1 fruit fly cellular context compared by ENCODE assay signal in the genomic region with DNA sequence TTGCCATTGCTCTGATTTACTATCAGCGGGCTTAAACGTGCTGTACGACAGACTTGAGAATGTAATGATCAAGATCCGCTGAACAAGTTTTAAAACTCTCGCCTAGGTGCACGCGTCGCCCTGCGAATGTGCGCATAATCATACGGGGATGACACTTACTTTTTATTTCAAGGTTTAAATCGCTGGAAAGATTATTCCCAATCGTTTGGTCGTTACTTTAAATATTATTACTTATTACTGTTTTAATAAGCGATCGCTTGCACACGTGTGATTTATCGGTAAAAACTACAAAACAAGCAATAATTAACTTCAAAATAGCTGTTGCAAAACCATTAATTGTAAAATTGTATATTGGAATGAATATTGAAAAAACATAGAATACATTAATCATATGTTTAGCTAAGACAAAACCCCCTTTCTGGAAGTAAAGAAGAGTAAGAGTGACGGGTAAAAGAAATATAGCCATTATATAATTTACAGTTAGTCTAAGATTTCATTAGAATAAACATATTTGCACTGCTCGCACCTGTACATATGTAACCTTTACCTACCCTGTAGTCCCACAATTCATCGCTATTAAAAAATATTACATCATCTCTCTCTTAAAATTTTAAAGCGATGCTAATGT.
A peak's percentile ranks its signal among the peaks of the same experiment; 100 is the strongest.
TF ChIP-seq lines count a peak whose summit lies in the region.

DhpD (minus strand) TSS at position 102 of the 628 bp plus-strand sequence.

TF ChIP-seq in whole organism, embryonic, 481 proteins besides CTCF, POLR2A, EP300 and RAD21 (continued from another document and continues in another):
- TF ChIP-seq CG14965 (GFP tag; optimal IDR thresholded peaks at IDR 0.05; lab: Kevin White, UChicago; ENCODE audit: borderline replicate concordance) (no peak), abd-A (tag; optimal IDR thresholded peaks at IDR 0.05; lab: Kevin White, UChicago) (no peak), da (GFP tag; optimal IDR thresholded peaks at IDR 0.05; lab: Kevin White, UChicago) (no peak), D19A (tag; optimal IDR thresholded peaks at IDR 0.05; lab: Kevin White, UChicago) (peak; percentile 70), CG5245 (GFP tag; optimal IDR thresholded peaks at IDR 0.05; lab: Kevin White, UChicago) (peak; percentile 46), Sry-β (GFP tag; optimal IDR thresholded peaks at IDR 0.05; lab: Kevin White, UChicago) (no peak), Sin3A (optimal IDR thresholded peaks at IDR 0.05; lab: Kevin White, UChicago) (no peak), Atf3 (GFP tag; optimal IDR thresholded peaks at IDR 0.05; lab: Kevin White, UChicago) (no peak), pnt (GFP tag; optimal IDR thresholded peaks at IDR 0.05; lab: Kevin White, UChicago) (peak; percentile 14), onecut (GFP tag; IDR thresholded peaks at IDR 0.05; lab: Robert Waterston, UW) (peak; percentile 60), klu (GFP tag; IDR thresholded peaks at IDR 0.05; lab: Robert Waterston, UW) (peak; percentile 45), CG12659 (GFP tag; optimal IDR thresholded peaks at IDR 0.05; lab: Kevin White, UChicago) (peak; percentile 80), gem (tag; optimal IDR thresholded peaks at IDR 0.05; lab: Kevin White, UChicago) (no peak), Taf1 (GFP tag; IDR thresholded peaks at IDR 0.05; lab: Robert Waterston, UW) (0 out of 2 replicates have a peak, but pooled peaks have one; percentile 56), CG16813 (GFP tag; IDR thresholded peaks at IDR 0.05; lab: Robert Waterston, UW; ENCODE audit: partially characterized antibody) (peak; percentile 83), CG13894 (tag; optimal IDR thresholded peaks at IDR 0.05; lab: Kevin White, UChicago) (peak; percentile 78), Fer3 (tag; optimal IDR thresholded peaks at IDR 0.05; lab: Kevin White, UChicago) (peak; percentile 79), CG30431 (GFP tag; optimal IDR thresholded peaks at IDR 0.05; lab: Kevin White, UChicago) (peak; percentile 16), hth (optimal IDR thresholded peaks at IDR 0.05; lab: Kevin White, UChicago) (no peak), CG2875 (GFP tag; optimal IDR thresholded peaks at IDR 0.05; lab: Kevin White, UChicago) (no peak), C15 (GFP tag; IDR thresholded peaks at IDR 0.05; lab: Robert Waterston, UW) (0 out of 3 replicates have a peak, but pooled peaks have one; percentile 21), sqz (GFP tag; optimal IDR thresholded peaks at IDR 0.05; lab: Kevin White, UChicago) (no peak), CG34422 (GFP tag; IDR thresholded peaks at IDR 0.05; lab: Robert Waterston, UW) (peak; percentile 53; the same call in 1 of the 3 replicates), CG11456 (GFP tag; IDR thresholded peaks at IDR 0.05; lab: Robert Waterston, UW) (peak; percentile 82), jigr1 (GFP tag; IDR thresholded peaks at IDR 0.05; lab: Robert Waterston, UW) (0 out of 3 replicates have a peak, but pooled peaks have one; percentile 30), CG12236 (GFP tag; optimal IDR thresholded peaks at IDR 0.05; lab: Kevin White, UChicago) (no peak), CG17385 (GFP tag; optimal IDR thresholded peaks at IDR 0.05; lab: Kevin White, UChicago) (peak; percentile 71), CG16815 (GFP tag; optimal IDR thresholded peaks at IDR 0.05; lab: Kevin White, UChicago) (peak; percentile 41), CG1602 (GFP tag; optimal IDR thresholded peaks at IDR 0.05; lab: Kevin White, UChicago) (peak; percentile 53), schlank (tag; optimal IDR thresholded peaks at IDR 0.05; lab: Kevin White, UChicago) (peak; percentile 1), CG4617 (GFP tag; optimal IDR thresholded peaks at IDR 0.05; lab: Kevin White, UChicago; ENCODE audit: borderline replicate concordance) (peak; percentile 29), Ssrp (tag; optimal IDR thresholded peaks at IDR 0.05; lab: Kevin White, UChicago) (peak; percentile 45), Aef1 (GFP tag; IDR thresholded peaks at IDR 0.05; lab: Robert Waterston, UW) (peak; percentile 67), YL-1 (GFP tag; optimal IDR thresholded peaks at IDR 0.05; lab: Kevin White, UChicago) (no peak), mld (GFP tag; IDR thresholded peaks at IDR 0.05; lab: Robert Waterston, UW; ENCODE audit: partially characterized antibody) (peak; percentile 85), CG6791 (GFP tag; IDR thresholded peaks at IDR 0.05; lab: Robert Waterston, UW; ENCODE audit: partially characterized antibody) (peak; percentile 88), B-H2 (GFP tag; optimal IDR thresholded peaks at IDR 0.05; lab: Kevin White, UChicago) (peak; percentile 81), CG16779 (GFP tag; IDR thresholded peaks at IDR 0.05; lab: Robert Waterston, UW) (peak; percentile 58), vfl (GFP tag; optimal IDR thresholded peaks at IDR 0.05; lab: Kevin White, UChicago) (peak; percentile 42), cato (GFP tag; optimal IDR thresholded peaks at IDR 0.05; lab: Kevin White, UChicago; ENCODE audit: borderline replicate concordance) (no peak), sd (tag; optimal IDR thresholded peaks at IDR 0.05; lab: Kevin White, UChicago) (no peak), CG4707 (GFP tag; optimal IDR thresholded peaks at IDR 0.05; lab: Kevin White, UChicago) (no peak), CG33213 (GFP tag; optimal IDR thresholded peaks at IDR 0.05; lab: Kevin White, UChicago) (peak; percentile 35), CG7556 (GFP tag; optimal IDR thresholded peaks at IDR 0.05; lab: Kevin White, UChicago) (peak; percentile 43), Gsc (GFP tag; IDR thresholded peaks at IDR 0.05; lab: Robert Waterston, UW) (no peak), CG7839 (tag; optimal IDR thresholded peaks at IDR 0.05; lab: Kevin White, UChicago) (peak; percentile 75), her (GFP tag; optimal IDR thresholded peaks at IDR 0.05; lab: Kevin White, UChicago) (peak; percentile 28), CG32772 (GFP tag; IDR thresholded peaks at IDR 0.05; lab: Robert Waterston, UW) (peak; percentile 39), Ptx1 (GFP tag; IDR thresholded peaks at IDR 0.05; lab: Robert Waterston, UW) (peak; percentile 77), CG4328 (GFP tag; optimal IDR thresholded peaks at IDR 0.05; lab: Kevin White, UChicago) (peak; percentile 66), sima (GFP tag; optimal IDR thresholded peaks at IDR 0.05; lab: Kevin White, UChicago) (no peak), mirr (GFP tag; optimal IDR thresholded peaks at IDR 0.05; lab: Kevin White, UChicago) (peak; percentile 55), Lim3 (GFP tag; IDR thresholded peaks at IDR 0.05; lab: Robert Waterston, UW) (no peak), CG17829 (tag; optimal IDR thresholded peaks at IDR 0.05; lab: Kevin White, UChicago) (peak; percentile 69), CG10431 (GFP tag; optimal IDR thresholded peaks at IDR 0.05; lab: Kevin White, UChicago) (no peak), CG9609 (GFP tag; optimal IDR thresholded peaks at IDR 0.05; lab: Kevin White, UChicago) (peak; percentile 23), esg (GFP tag; conservative IDR thresholded peaks at IDR 0.05; lab: Robert Waterston, UW) (no peak; the same call in 1 of the 2 replicates), Stat92E (GFP tag; optimal IDR thresholded peaks at IDR 0.05; lab: Kevin White, UChicago) (no peak), ken (GFP tag; IDR thresholded peaks at IDR 0.05; lab: Robert Waterston, UW) (peak; percentile 81), CG15073 (GFP tag; optimal IDR thresholded peaks at IDR 0.05; lab: Kevin White, UChicago) (no peak), CG8478 (optimal IDR thresholded peaks at IDR 0.05; lab: Kevin White, UChicago) (no peak), ssp (GFP tag; IDR thresholded peaks at IDR 0.05; lab: Robert Waterston, UW) (peak; percentile 48), ttk (GFP tag; IDR thresholded peaks at IDR 0.05; lab: Robert Waterston, UW) (peak; percentile 68), CG6765 (GFP tag; optimal IDR thresholded peaks at IDR 0.05; lab: Kevin White, UChicago) (peak; percentile 44), CG31388 (GFP tag; optimal IDR thresholded peaks at IDR 0.05; lab: Kevin White, UChicago) (peak; percentile 26), CG18619 (GFP tag; optimal IDR thresholded peaks at IDR 0.05; lab: Kevin White, UChicago) (peak; percentile 42), slou (GFP tag; optimal IDR thresholded peaks at IDR 0.05; lab: Kevin White, UChicago) (no peak), psq (GFP tag; optimal IDR thresholded peaks at IDR 0.05; lab: Kevin White, UChicago) (peak; percentile 18), Asciz (GFP tag; optimal IDR thresholded peaks at IDR 0.05; lab: Kevin White, UChicago) (peak; percentile 59), Blimp-1 (GFP tag; optimal IDR thresholded peaks at IDR 0.05; lab: Kevin White, UChicago) (peak; percentile 68), Tbp (GFP tag; optimal IDR thresholded peaks at IDR 0.05; lab: Kevin White, UChicago) (no peak), CG18262 (tag; optimal IDR thresholded peaks at IDR 0.05; lab: Kevin White, UChicago) (peak; percentile 68), ftz-f1 (GFP tag; optimal IDR thresholded peaks at IDR 0.05; lab: Kevin White, UChicago) (peak; percentile 91), chm (GFP tag; IDR thresholded peaks at IDR 0.05; lab: Robert Waterston, UW) (peak; percentile 30; the same call in 1 of the 2 replicates), CG11695 (GFP tag; IDR thresholded peaks at IDR 0.05; lab: Robert Waterston, UW) (0 out of 3 replicates have a peak, but pooled peaks have one; percentile 32), cwo (GFP tag; optimal IDR thresholded peaks at IDR 0.05; lab: Kevin White, UChicago) (peak; percentile 70), Dad (GFP tag; optimal IDR thresholded peaks at IDR 0.05; lab: Kevin White, UChicago) (no peak), ems (GFP tag; optimal IDR thresholded peaks at IDR 0.05; lab: Kevin White, UChicago) (peak; percentile 29), CG7745 (tag; optimal IDR thresholded peaks at IDR 0.05; lab: Kevin White, UChicago) (no peak), maf-S (GFP tag; optimal IDR thresholded peaks at IDR 0.05; lab: Kevin White, UChicago) (no peak), exex (tag; optimal IDR thresholded peaks at IDR 0.05; lab: Kevin White, UChicago) (no peak), CG11247 (GFP tag; IDR thresholded peaks at IDR 0.05; lab: Robert Waterston, UW) (peak; percentile 73), E2f1 (GFP tag; IDR thresholded peaks at IDR 0.05; lab: Robert Waterston, UW) (peak; percentile 69; the same call in 1 of the 2 replicates), Med (GFP tag; lab: Kevin White, UChicago) (peak; percentile 93), Gug (GFP tag; IDR thresholded peaks at IDR 0.05; lab: Robert Waterston, UW) (peak; percentile 76), CG30020 (tag; optimal IDR thresholded peaks at IDR 0.05; lab: Kevin White, UChicago) (peak; percentile 35), HmgZ (tag; optimal IDR thresholded peaks at IDR 0.05; lab: Kevin White, UChicago) (peak; percentile 80), CG11085 (GFP tag; IDR thresholded peaks at IDR 0.05; lab: Robert Waterston, UW) (peak; percentile 78), CG34224 (GFP tag; IDR thresholded peaks at IDR 0.05; lab: Robert Waterston, UW; ENCODE audit: partially characterized antibody) (peak; percentile 36; the same call in 2 of the 3 replicates), nau (GFP tag; optimal IDR thresholded peaks at IDR 0.05; lab: Kevin White, UChicago) (no peak), ara (GFP tag; IDR thresholded peaks at IDR 0.05; lab: Robert Waterston, UW) (peak; percentile 76), CG4282 (GFP tag; optimal IDR thresholded peaks at IDR 0.05; lab: Kevin White, UChicago) (no peak), CG3838 (GFP tag; optimal IDR thresholded peaks at IDR 0.05; lab: Kevin White, UChicago) (no peak), NFAT (GFP tag; IDR thresholded peaks at IDR 0.05; lab: Robert Waterston, UW) (peak; percentile 93), CG8924 (tag; optimal IDR thresholded peaks at IDR 0.05; lab: Kevin White, UChicago) (no peak), slbo (GFP tag; IDR thresholded peaks at IDR 0.05; lab: Robert Waterston, UW) (peak; percentile 86), CG7357 (GFP tag; IDR thresholded peaks at IDR 0.05; lab: Robert Waterston, UW) (peak; percentile 43; the same call in 2 of the 3 replicates), Chrac-16 (GFP tag; optimal IDR thresholded peaks at IDR 0.05; lab: Kevin White, UChicago) (peak; percentile 60), eyg (GFP tag; optimal IDR thresholded peaks at IDR 0.05; lab: Kevin White, UChicago) (no peak), PHDP (tag; optimal IDR thresholded peaks at IDR 0.05; lab: Kevin White, UChicago) (peak; percentile 74), pros (GFP tag; optimal IDR thresholded peaks at IDR 0.05; lab: Kevin White, UChicago) (no peak), fu2 (GFP tag; optimal IDR thresholded peaks at IDR 0.05; lab: Kevin White, UChicago) (peak; percentile 37), Ada2b (GFP tag; IDR thresholded peaks at IDR 0.05; lab: Robert Waterston, UW) (peak; percentile 57), grau (tag; optimal IDR thresholded peaks at IDR 0.05; lab: Kevin White, UChicago) (peak; percentile 75), Lpt (GFP tag; optimal IDR thresholded peaks at IDR 0.05; lab: Kevin White, UChicago) (no peak), Hsf (GFP tag; optimal IDR thresholded peaks at IDR 0.05; lab: Kevin White, UChicago) (peak; percentile 56), mam (GFP tag; optimal IDR thresholded peaks at IDR 0.05; lab: Kevin White, UChicago) (peak; percentile 55), CG42726 (GFP tag; IDR thresholded peaks at IDR 0.05; lab: Robert Waterston, UW; ENCODE audit: partially characterized antibody) (peak; percentile 88; the same call in 1 of the 2 replicates), kah (GFP tag; optimal IDR thresholded peaks at IDR 0.05; lab: Kevin White, UChicago) (peak; percentile 31), BtbVII (GFP tag; optimal IDR thresholded peaks at IDR 0.05; lab: Kevin White, UChicago) (peak; percentile 64), CG17568 (GFP tag; optimal IDR thresholded peaks at IDR 0.05; lab: Kevin White, UChicago) (no peak), CG8089 (GFP tag; optimal IDR thresholded peaks at IDR 0.05; lab: Kevin White, UChicago) (peak; percentile 6), CG1233 (GFP tag; optimal IDR thresholded peaks at IDR 0.05; lab: Kevin White, UChicago) (peak; percentile 72), CG33557 (GFP tag; optimal IDR thresholded peaks at IDR 0.05; lab: Kevin White, UChicago) (no peak), slp2 (GFP tag; optimal IDR thresholded peaks at IDR 0.05; lab: Kevin White, UChicago) (no peak), CG10959 (GFP tag; IDR thresholded peaks at IDR 0.05; lab: Robert Waterston, UW) (peak; percentile 26; the same call in 1 of the 2 replicates), CG5180 (GFP tag; optimal IDR thresholded peaks at IDR 0.05; lab: Kevin White, UChicago) (no peak), Antp (GFP tag; optimal IDR thresholded peaks at IDR 0.05; lab: Kevin White, UChicago) (peak; percentile 50), Six4 (GFP tag; optimal IDR thresholded peaks at IDR 0.05; lab: Kevin White, UChicago) (peak; percentile 27), CG13775 (GFP tag; optimal IDR thresholded peaks at IDR 0.05; lab: Kevin White, UChicago) (peak; percentile 55), Doc2 (GFP tag; IDR thresholded peaks at IDR 0.05; lab: Robert Waterston, UW) (no peak), CG13123 (GFP tag; optimal IDR thresholded peaks at IDR 0.05; lab: Kevin White, UChicago) (peak; percentile 17)
